Worm (Caenorhabditis elegans): ENCODE measurements around the gene K07H8.5.

- TF ChIP-seq ama-1 (optimal IDR thresholded peaks at IDR 0.05) = no peak
- TF ChIP-seq flt-1 (GFP tag; IDR thresholded peaks at IDR 0.05) = no peak
- no peak for TF ChIP-seq aly-1 (tag; optimal IDR thresholded peaks at IDR 0.05)
- no peak for TF ChIP-seq tra-4 (tag; optimal IDR thresholded peaks at IDR 0.05)
- no peak for TF ChIP-seq hmg-4 (GFP tag; optimal IDR thresholded peaks at IDR 0.05)
- no peak for TF ChIP-seq tbx-37 (GFP tag; conservative IDR thresholded peaks at IDR 0.05)
Measured at ce11 chrIV:8301925-8302324, 33.8 kb downstream of the K07H8.5 start.

All from whole organism, early embryonic.